Fruit fly (Drosophila melanogaster) whole organism, embryonic: ENCODE results near the gene Tim8.

Experiments
- Bgb ChIP-seq: fragments of 200-800 bp; sonication (Bioruptor generic); IDR thresholded peaks from 2 replicates; pipeline ENCODE4 v1.3.6; 2022; ENCODE audit warnings: missing biosample characterization, missing genetic modification characterization; ENCODE audit not compliant: partially characterized antibody
- CG10267 ChIP-seq: fragments of 200-800 bp; sonication (Bioruptor generic); optimal IDR thresholded peaks from 2 replicates; lab custom pipeline; 2018; ENCODE audit warnings: missing biosample characterization, mild to moderate bottlenecking, missing genetic modification characterization, moderate library complexity
- CG10274 ChIP-seq: fragments of 200-800 bp; sonication (Bioruptor generic); optimal IDR thresholded peaks from 3 replicates; lab custom pipeline; 2017; ENCODE audit warnings: missing biosample characterization, mild to moderate bottlenecking, missing genetic modification characterization
- CG10431 ChIP-seq: fragments of 200-800 bp; sonication (Bioruptor generic); optimal IDR thresholded peaks from 3 replicates; lab custom pipeline; 2018; ENCODE audit warnings: missing biosample characterization, mild to moderate bottlenecking, missing genetic modification characterization
- CG11456 ChIP-seq: fragments of 200-800 bp; sonication (Bioruptor generic); IDR thresholded peaks from 3 replicates; pipeline ENCODE4 v1.3.6; 2022; ENCODE audit warnings: missing biosample characterization, missing genetic modification characterization
- CG12391 ChIP-seq: fragments of 200-800 bp; sonication (Bioruptor generic); optimal IDR thresholded peaks from 3 replicates; lab custom pipeline; 2018; ENCODE audit warnings: missing biosample characterization, mild to moderate bottlenecking, missing genetic modification characterization, moderate library complexity
- CG1529 ChIP-seq: fragments of 200-800 bp; sonication (Bioruptor generic); optimal IDR thresholded peaks from 3 replicates; lab custom pipeline; 2018; ENCODE audit warnings: missing biosample characterization, missing genetic modification characterization
- CG1647 ChIP-seq: fragments of 200-800 bp; sonication (Bioruptor generic); optimal IDR thresholded peaks from 3 replicates; lab custom pipeline; 2016; ENCODE audit warnings: missing biosample characterization, missing genetic modification characterization
- CG16779 ChIP-seq: fragments of 200-800 bp; sonication (Bioruptor generic); IDR thresholded peaks from 2 replicates; pipeline ENCODE4 v1.3.6; 2022; ENCODE audit warnings: missing biosample characterization, missing genetic modification characterization
- CG16815 ChIP-seq: fragments of 200-800 bp; sonication (Bioruptor generic); optimal IDR thresholded peaks from 3 replicates; lab custom pipeline; 2017; ENCODE audit warnings: missing biosample characterization, mild to moderate bottlenecking, missing genetic modification characterization
- CG17829 ChIP-seq: fragments of 200-800 bp; optimal IDR thresholded peaks from 2 replicates; lab custom pipeline; 2019; ENCODE audit warnings: missing biosample characterization, mild to moderate bottlenecking, missing genetic modification characterization, moderate library complexity
- CG18262 ChIP-seq: fragments of 200-800 bp; optimal IDR thresholded peaks from 3 replicates; lab custom pipeline; 2019; ENCODE audit warnings: missing biosample characterization, mild to moderate bottlenecking, missing genetic modification characterization, moderate library complexity
- CG18476 ChIP-seq: fragments of 200-800 bp; sonication (Bioruptor generic); optimal IDR thresholded peaks from 2 replicates; lab custom pipeline; 2016; ENCODE audit warnings: missing biosample characterization, mild to moderate bottlenecking, missing genetic modification characterization
- CG18619 ChIP-seq: fragments of 200-800 bp; sonication (Bioruptor generic); optimal IDR thresholded peaks from 3 replicates; lab custom pipeline; 2017; ENCODE audit warnings: missing biosample characterization, mild to moderate bottlenecking, missing genetic modification characterization
- CG31441 ChIP-seq: fragments of 200-800 bp; sonication (Bioruptor generic); IDR thresholded peaks from 2 replicates; pipeline ENCODE4 v1.3.6; 2022; ENCODE audit warnings: missing biosample characterization, missing genetic modification characterization
- CG4328 ChIP-seq: fragments of 200-800 bp; sonication (Bioruptor generic); optimal IDR thresholded peaks from 3 replicates; lab custom pipeline; 2017; ENCODE audit warnings: missing biosample characterization, missing genetic modification reagents, missing genetic modification characterization
- CG43689 ChIP-seq: fragments of 200-800 bp; sonication (Bioruptor generic); IDR thresholded peaks from 2 replicates; pipeline ENCODE4 v1.3.6; 2022; ENCODE audit warnings: missing biosample characterization, missing genetic modification characterization
- CG4730 ChIP-seq: fragments of 200-800 bp; sonication (Bioruptor generic); IDR thresholded peaks from 2 replicates; pipeline ENCODE4 v1.3.6; 2022; ENCODE audit warnings: missing biosample characterization, missing genetic modification characterization
- CG6254 ChIP-seq: fragments of 200-800 bp; sonication (Bioruptor generic); optimal IDR thresholded peaks from 3 replicates; lab custom pipeline; 2017; ENCODE audit warnings: mild to moderate bottlenecking, missing biosample characterization, missing genetic modification reagents, missing genetic modification characterization
- CG7357 ChIP-seq: fragments of 200-800 bp; sonication (Bioruptor generic); IDR thresholded peaks from 3 replicates; pipeline ENCODE4 v1.3.6; 2022; ENCODE audit warnings: missing biosample characterization, missing genetic modification characterization
- CG7839 ChIP-seq: fragments of 200-800 bp; sonication (Bioruptor generic); optimal IDR thresholded peaks from 3 replicates; lab custom pipeline; 2018; ENCODE audit warnings: missing biosample characterization, mild to moderate bottlenecking, missing genetic modification characterization, moderate library complexity
- CG8388 ChIP-seq: fragments of 200-800 bp; sonication (Bioruptor generic); optimal IDR thresholded peaks from 2 replicates; lab custom pipeline; 2019; ENCODE audit warnings: missing biosample characterization, mild to moderate bottlenecking, missing genetic modification characterization, moderate library complexity
- CTCF ChIP-seq: fragments of 200-800 bp; sonication (Bioruptor generic); optimal IDR thresholded peaks from 2 replicates; lab custom pipeline; 2017; ENCODE audit warnings: missing biosample characterization, mild to moderate bottlenecking, missing genetic modification characterization, moderate library complexity
- Doc3 ChIP-seq: fragments of 200-800 bp; sonication (Bioruptor generic); IDR thresholded peaks from 3 replicates; pipeline ENCODE4 v1.3.6; 2022; ENCODE audit warnings: missing biosample characterization, missing genetic modification characterization; ENCODE audit not compliant: partially characterized antibody
- Eip74EF ChIP-seq, 2 experiments: fragments of 200-800 bp in 1 of 2; fragments of >200 bp in 1 of 2; sonication (Bioruptor generic) in 1 of 2; optimal IDR thresholded peaks; 2 replicates each; lab custom pipeline; 2017 to 2019; ENCODE audit warnings: missing biosample characterization in 2 of 2, missing genetic modification characterization in 2 of 2, mild to moderate bottlenecking in 1 of 2, moderate library complexity in 1 of 2
- Gsc ChIP-seq: fragments of 200-800 bp; sonication (Bioruptor generic); IDR thresholded peaks from 2 replicates; pipeline ENCODE4 v1.3.6; 2022; ENCODE audit warnings: missing biosample characterization, missing genetic modification characterization
- H2.0 ChIP-seq: fragments of 200-800 bp; sonication (Bioruptor generic); IDR thresholded peaks from 2 replicates; pipeline ENCODE4 v1.3.6; 2022; ENCODE audit warnings: missing biosample characterization, missing genetic modification characterization
- Oli ChIP-seq: fragments of 200-800 bp; sonication (Bioruptor generic); optimal IDR thresholded peaks from 2 replicates; lab custom pipeline; 2018; ENCODE audit warnings: missing biosample characterization, mild to moderate bottlenecking, missing genetic modification characterization, moderate library complexity
- PHDP ChIP-seq: fragments of 200-800 bp; sonication (Bioruptor generic); optimal IDR thresholded peaks from 3 replicates; lab custom pipeline; 2018; ENCODE audit warnings: missing biosample characterization, mild to moderate bottlenecking, missing genetic modification characterization, moderate library complexity
- Poxn ChIP-seq: fragments of 200-800 bp; sonication (Bioruptor generic); IDR thresholded peaks from 2 replicates; pipeline ENCODE4 v1.3.6; 2022; ENCODE audit warnings: missing biosample characterization, missing genetic modification characterization
- Side ChIP-seq: fragments of 200-800 bp; sonication (Bioruptor generic); optimal IDR thresholded peaks from 2 replicates; lab custom pipeline; 2016; ENCODE audit warnings: missing biosample characterization, missing genetic modification characterization
- Sry-β ChIP-seq: fragments of 200-800 bp; sonication (Bioruptor generic); optimal IDR thresholded peaks from 2 replicates; lab custom pipeline; 2018; ENCODE audit warnings: missing biosample characterization, mild to moderate bottlenecking, missing genetic modification characterization, moderate library complexity
- bbx ChIP-seq: fragments of 200-800 bp; sonication (Bioruptor generic); IDR thresholded peaks from 2 replicates; pipeline ENCODE4 v1.3.6; 2022; ENCODE audit warnings: missing biosample characterization, missing genetic modification characterization; ENCODE audit not compliant: partially characterized antibody
- bsh ChIP-seq, 2 experiments: fragments of 200-800 bp; sonication (Bioruptor generic); optimal IDR thresholded peaks; 2 replicates each; lab custom pipeline; 2017 to 2018; ENCODE audit warnings: mild to moderate bottlenecking in 2 of 2, missing biosample characterization in 2 of 2, missing genetic modification characterization in 2 of 2, moderate library complexity in 1 of 2
- chinmo ChIP-seq: fragments of 200-800 bp; sonication (Bioruptor generic); IDR thresholded peaks from 4 replicates; pipeline ENCODE4 v1.3.6; 2022; ENCODE audit warnings: missing biosample characterization, missing genetic modification characterization; ENCODE audit not compliant: partially characterized antibody
- ci ChIP-seq: fragments of 200-800 bp; sonication (Bioruptor generic); IDR thresholded peaks from 3 replicates; pipeline ENCODE4 v1.3.6; 2022; ENCODE audit warnings: missing biosample characterization, missing genetic modification characterization
- da ChIP-seq: fragments of 200-800 bp; sonication (Bioruptor generic); optimal IDR thresholded peaks from 2 replicates; lab custom pipeline; 2016; ENCODE audit warnings: missing biosample characterization, missing genetic modification characterization
- disco-r ChIP-seq: fragments of 200-800 bp; sonication (Bioruptor generic); optimal IDR thresholded peaks from 2 replicates; lab custom pipeline; 2016; ENCODE audit warnings: missing biosample characterization, missing genetic modification characterization
- dm ChIP-seq: fragments of 200-800 bp; sonication (Bioruptor generic); optimal IDR thresholded peaks from 3 replicates; lab custom pipeline; 2016; ENCODE audit warnings: missing biosample characterization, missing genetic modification characterization
- fd96Cb ChIP-seq: fragments of 200-800 bp; sonication (Bioruptor generic); optimal IDR thresholded peaks from 2 replicates; lab custom pipeline; 2018; ENCODE audit warnings: missing biosample characterization, mild to moderate bottlenecking, missing genetic modification characterization, moderate library complexity
- ftz-f1 ChIP-seq: fragments of 200-800 bp; sonication (Bioruptor generic); optimal IDR thresholded peaks from 2 replicates; lab custom pipeline; 2016; ENCODE audit warnings: missing biosample characterization, missing genetic modification characterization
- gfzf ChIP-seq: fragments of 200-800 bp; sonication (Bioruptor generic); optimal IDR thresholded peaks from 2 replicates; lab custom pipeline; 2016; ENCODE audit warnings: missing biosample characterization, mild to moderate bottlenecking, missing genetic modification characterization, moderate library complexity
- knrl ChIP-seq: fragments of 200-800 bp; sonication (Bioruptor generic); IDR thresholded peaks from 3 replicates; pipeline ENCODE4 v1.3.6; 2022; ENCODE audit warnings: missing biosample characterization, missing genetic modification characterization; ENCODE audit not compliant: partially characterized antibody
- mirr ChIP-seq: fragments of 200-800 bp; sonication (Bioruptor generic); optimal IDR thresholded peaks from 3 replicates; lab custom pipeline; 2018; ENCODE audit warnings: missing biosample characterization, mild to moderate bottlenecking, missing genetic modification characterization
- oc ChIP-seq: fragments of 200-800 bp; sonication (Bioruptor generic); optimal IDR thresholded peaks from 2 replicates; lab custom pipeline; 2018; ENCODE audit warnings: missing biosample characterization, mild to moderate bottlenecking, missing genetic modification characterization, moderate library complexity
- pros ChIP-seq: fragments of 200-800 bp; sonication (Bioruptor generic); optimal IDR thresholded peaks from 3 replicates; lab custom pipeline; 2019; ENCODE audit warnings: missing biosample characterization, mild to moderate bottlenecking, missing genetic modification characterization, moderate library complexity
- pum ChIP-seq: fragments of 200-800 bp; sonication (Bioruptor generic); optimal IDR thresholded peaks from 2 replicates; lab custom pipeline; 2016; ENCODE audit warnings: missing biosample characterization, missing genetic modification characterization
- row ChIP-seq: fragments of 200-800 bp; sonication (Bioruptor generic); IDR thresholded peaks from 3 replicates; pipeline ENCODE4 v1.3.6; 2022; ENCODE audit warnings: missing biosample characterization, missing genetic modification characterization
- stwl ChIP-seq: fragments of 200-800 bp; sonication (Bioruptor generic); optimal IDR thresholded peaks from 3 replicates; lab custom pipeline; 2018; ENCODE audit warnings: missing biosample characterization, mild to moderate bottlenecking, missing genetic modification characterization, moderate library complexity
- zen ChIP-seq: fragments of 200-800 bp; sonication (Bioruptor generic); optimal IDR thresholded peaks from 3 replicates; lab custom pipeline; 2018; ENCODE audit warnings: missing biosample characterization, mild to moderate bottlenecking, missing genetic modification characterization, moderate library complexity
- zf30C ChIP-seq: fragments of 200-800 bp; sonication (Bioruptor generic); optimal IDR thresholded peaks from 3 replicates; lab custom pipeline; 2018; ENCODE audit warnings: missing biosample characterization, mild to moderate bottlenecking, missing genetic modification characterization

The Tim8 gene

dm6 chrX:11347809-11348208, 20.4 kb upstream of the Tim8 start, which contains the start of the genes GCS1 and CG11756 (continued):
- TF ChIP-seq mirr (GFP tag; lab: Kevin White, UChicago): no peak
- no peak for TF ChIP-seq CG7357
- TF ChIP-seq gfzf: peak; percentile 50
- TF ChIP-seq zf30C (GFP tag; lab: Kevin White, UChicago): no peak
- no peak for TF ChIP-seq CG43689 (GFP tag; lab: Robert Waterston, UW)
- TF ChIP-seq bbx (GFP tag; lab: Robert Waterston, UW): no peak
- TF ChIP-seq CG18262 (tag; lab: Kevin White, UChicago): no peak
- no peak for TF ChIP-seq ci (GFP tag; lab: Robert Waterston, UW)
- no peak for TF ChIP-seq Eip74EF (GFP tag; optimal IDR thresholded peaks at IDR 0.05; lab: Kevin White, UChicago)
- TF ChIP-seq CG31441 (GFP tag; lab: Robert Waterston, UW): no peak
- TF ChIP-seq Gsc (GFP tag; lab: Robert Waterston, UW): no peak
- no peak for TF ChIP-seq pum (GFP tag; lab: Kevin White, UChicago)
- TF ChIP-seq CG16815 (GFP tag; lab: Kevin White, UChicago): no peak
- no peak for TF ChIP-seq zen
- TF ChIP-seq Oli: no peak
- no peak for TF ChIP-seq CG10431 (GFP tag; lab: Kevin White, UChicago)
- no peak for TF ChIP-seq pros (GFP tag; lab: Kevin White, UChicago)
- peak; percentile 27 for TF ChIP-seq CG10267 (tag; lab: Kevin White, UChicago)
- TF ChIP-seq H2.0: no peak
- TF ChIP-seq CG4328 (GFP tag; lab: Kevin White, UChicago): no peak
- peak; percentile 51 for TF ChIP-seq CTCF
- no peak for TF ChIP-seq CG8388
- no peak for TF ChIP-seq ftz-f1
- peak; percentile 5 for TF ChIP-seq stwl
- TF ChIP-seq PHDP (tag; lab: Kevin White, UChicago): no peak
- TF ChIP-seq fd96Cb (tag; lab: Kevin White, UChicago): no peak
- no peak for TF ChIP-seq CG16779
- TF ChIP-seq oc (tag; lab: Kevin White, UChicago): no peak
- TF ChIP-seq CG1529 (GFP tag; lab: Kevin White, UChicago): no peak
- TF ChIP-seq CG4730 (GFP tag; lab: Robert Waterston, UW): no peak
- TF ChIP-seq CG1647 (GFP tag; lab: Kevin White, UChicago): no peak
- no peak for TF ChIP-seq bsh (GFP tag; optimal IDR thresholded peaks at IDR 0.05; lab: Kevin White, UChicago)
- TF ChIP-seq CG11456 (GFP tag; lab: Robert Waterston, UW): no peak
- TF ChIP-seq Doc3 (GFP tag; lab: Robert Waterston, UW): no peak
- no peak for TF ChIP-seq Poxn (GFP tag; lab: Robert Waterston, UW)
- peak; percentile 2 for TF ChIP-seq CG17829 (tag; lab: Kevin White, UChicago)
- no peak for TF ChIP-seq Side
- no peak for TF ChIP-seq CG12391 (tag; lab: Kevin White, UChicago)
- TF ChIP-seq chinmo (GFP tag; lab: Robert Waterston, UW): no peak
- no peak for TF ChIP-seq da
- TF ChIP-seq CG18619 (GFP tag; lab: Kevin White, UChicago): no peak
- peak; percentile 16 for TF ChIP-seq dm (GFP tag; lab: Kevin White, UChicago)
- TF ChIP-seq disco-r (GFP tag; lab: Kevin White, UChicago): no peak
- TF ChIP-seq knrl (GFP tag; lab: Robert Waterston, UW): no peak
- no peak for TF ChIP-seq Sry-β (GFP tag; lab: Kevin White, UChicago)
- TF ChIP-seq CG6254: no peak
- no peak for TF ChIP-seq Bgb
- TF ChIP-seq CG7839 (tag; lab: Kevin White, UChicago): no peak
- no peak for TF ChIP-seq CG18476 (GFP tag; lab: Kevin White, UChicago)
- no peak for TF ChIP-seq CG10274 (GFP tag; lab: Kevin White, UChicago)
- TF ChIP-seq row: 0 out of 3 replicates have a peak, but pooled peaks have one; percentile 20
